Worm (Caenorhabditis elegans): ENCODE results near the gene C10B5.3.

DNA sequence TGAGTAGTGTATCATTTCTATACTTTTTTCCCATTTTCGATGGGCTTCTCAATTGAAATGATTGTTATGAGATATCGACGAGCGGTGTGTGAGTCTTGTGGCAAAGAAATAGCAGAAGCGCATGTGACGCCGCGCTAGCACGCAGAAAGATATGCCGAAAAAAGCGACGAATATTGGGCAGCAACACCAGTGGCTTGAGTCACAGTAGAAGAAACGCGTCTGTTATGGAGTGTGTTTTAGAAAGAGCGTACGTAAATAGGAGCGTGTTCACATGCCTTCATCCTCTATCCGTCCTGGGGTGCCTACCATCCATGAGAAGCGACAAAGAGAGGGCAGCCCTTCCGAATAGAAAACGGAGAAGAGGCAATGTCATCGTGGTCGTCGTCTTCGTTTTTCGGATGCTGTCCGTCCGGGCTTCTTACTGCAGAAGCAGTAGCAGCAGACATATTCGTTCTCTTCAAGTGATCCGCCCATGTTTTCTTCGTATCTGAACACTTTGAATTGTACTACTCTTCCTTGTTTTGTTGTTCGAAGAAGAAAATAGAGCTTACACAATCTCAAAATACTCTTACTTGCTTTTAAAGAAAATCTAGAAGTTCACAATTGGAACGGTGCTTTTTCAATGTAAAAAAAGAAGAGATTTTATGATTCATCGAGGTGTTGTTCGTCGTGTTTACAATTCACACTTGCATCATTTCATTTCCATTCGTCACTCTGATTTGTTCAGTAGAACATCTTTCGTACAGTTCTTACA is 22.0 kb upstream of the C10B5.3 start:
- TF ChIP-seq cog-1 (tag; optimal IDR thresholded peaks at IDR 0.05) = no peak
- no peak for TF ChIP-seq ztf-29 (GFP tag; IDR thresholded peaks at IDR 0.05)

All from whole organism, midembryonic.